Fruit fly (Drosophila melanogaster) whole organism, embryonic: ENCODE results near the gene red.
A peak's percentile ranks its signal among the peaks of the same experiment; 100 is the strongest.

ENCODE experiments used
- BtbVII ChIP-seq: fragments of 200-800 bp; sonication (Bioruptor generic); optimal IDR thresholded peaks from 3 replicates; lab custom pipeline; 2017; ENCODE audit warnings: missing biosample characterization, mild to moderate bottlenecking, missing genetic modification characterization
- CG10147 ChIP-seq: fragments of 200-800 bp; sonication (Bioruptor generic); optimal IDR thresholded peaks from 2 replicates; lab custom pipeline; 2019; ENCODE audit warnings: missing biosample characterization, mild to moderate bottlenecking, missing genetic modification characterization, moderate library complexity
- CG10431 ChIP-seq: fragments of 200-800 bp; sonication (Bioruptor generic); optimal IDR thresholded peaks from 3 replicates; lab custom pipeline; 2018; ENCODE audit warnings: missing biosample characterization, mild to moderate bottlenecking, missing genetic modification characterization
- CG10979 ChIP-seq: fragments of 200-800 bp; sonication (Bioruptor generic); optimal IDR thresholded peaks from 2 replicates; lab custom pipeline; 2018; ENCODE audit warnings: missing biosample characterization, mild to moderate bottlenecking, missing genetic modification characterization, moderate library complexity
- CG12219 ChIP-seq: fragments of 200-800 bp; sonication (Bioruptor generic); optimal IDR thresholded peaks from 3 replicates; lab custom pipeline; 2018; ENCODE audit warnings: missing biosample characterization, mild to moderate bottlenecking, missing genetic modification characterization
- CG12391 ChIP-seq: fragments of 200-800 bp; sonication (Bioruptor generic); optimal IDR thresholded peaks from 3 replicates; lab custom pipeline; 2018; ENCODE audit warnings: missing biosample characterization, mild to moderate bottlenecking, missing genetic modification characterization, moderate library complexity
- CG15514 ChIP-seq: fragments of 200-800 bp; sonication (Bioruptor generic); optimal IDR thresholded peaks from 3 replicates; lab custom pipeline; 2017; ENCODE audit warnings: missing biosample characterization, missing genetic modification characterization, mild to moderate bottlenecking, moderate library complexity, missing genetic modification reagents
- CG17328 ChIP-seq: fragments of 200-800 bp; sonication (Bioruptor generic); IDR thresholded peaks from 2 replicates; pipeline ENCODE4 v1.3.6; 2022; ENCODE audit warnings: missing biosample characterization, missing genetic modification characterization
- CG17359 ChIP-seq: fragments of 200-800 bp; sonication (Bioruptor generic); optimal IDR thresholded peaks from 3 replicates; lab custom pipeline; 2018; ENCODE audit warnings: missing biosample characterization, mild to moderate bottlenecking, missing genetic modification characterization, moderate library complexity
- CG17385 ChIP-seq: fragments of 200-800 bp; sonication (Bioruptor generic); optimal IDR thresholded peaks from 3 replicates; lab custom pipeline; 2018; ENCODE audit warnings: missing biosample characterization, mild to moderate bottlenecking, missing genetic modification characterization
- CG17802 ChIP-seq: fragments of 200-800 bp; sonication (Bioruptor generic); optimal IDR thresholded peaks from 2 replicates; lab custom pipeline; 2018; ENCODE audit warnings: missing biosample characterization, mild to moderate bottlenecking, missing genetic modification characterization, moderate library complexity
- CG17912 ChIP-seq: fragments of 200-800 bp; sonication (Bioruptor generic); optimal IDR thresholded peaks from 2 replicates; lab custom pipeline; 2018; ENCODE audit warnings: missing biosample characterization, mild to moderate bottlenecking, missing genetic modification characterization
- CG18262 ChIP-seq: fragments of 200-800 bp; optimal IDR thresholded peaks from 3 replicates; lab custom pipeline; 2019; ENCODE audit warnings: missing biosample characterization, mild to moderate bottlenecking, missing genetic modification characterization, moderate library complexity
- CG18476 ChIP-seq: fragments of 200-800 bp; sonication (Bioruptor generic); optimal IDR thresholded peaks from 2 replicates; lab custom pipeline; 2016; ENCODE audit warnings: missing biosample characterization, mild to moderate bottlenecking, missing genetic modification characterization
- CG2199 ChIP-seq: fragments of 200-800 bp; sonication (Bioruptor generic); IDR thresholded peaks from 3 replicates; pipeline ENCODE4 v1.3.6; 2022; ENCODE audit warnings: missing biosample characterization, missing genetic modification characterization
- CG2712 ChIP-seq: fragments of 200-800 bp; optimal IDR thresholded peaks from 3 replicates; lab custom pipeline; 2019; ENCODE audit warnings: missing biosample characterization, mild to moderate bottlenecking, missing genetic modification characterization, moderate library complexity
- CG30431 ChIP-seq: fragments of 200-800 bp; sonication (Bioruptor generic); optimal IDR thresholded peaks from 2 replicates; lab custom pipeline; 2017; ENCODE audit warnings: missing biosample characterization, missing genetic modification characterization
- CG33557 ChIP-seq: fragments of 200-800 bp; sonication (Bioruptor generic); optimal IDR thresholded peaks from 2 replicates; lab custom pipeline; 2019; ENCODE audit warnings: missing biosample characterization, mild to moderate bottlenecking, missing genetic modification characterization, moderate library complexity
- CG3407 ChIP-seq: fragments of 200-800 bp; sonication (Bioruptor generic); optimal IDR thresholded peaks from 2 replicates; lab custom pipeline; 2018; ENCODE audit warnings: missing biosample characterization, mild to moderate bottlenecking, missing genetic modification characterization
- CG4360 ChIP-seq: fragments of 200-800 bp; sonication (Bioruptor generic); IDR thresholded peaks from 2 replicates; pipeline ENCODE4 v1.3.6; 2022; ENCODE audit warnings: missing biosample characterization, missing genetic modification characterization
- CG6654 ChIP-seq: fragments of 200-800 bp; sonication (Bioruptor generic); optimal IDR thresholded peaks from 2 replicates; lab custom pipeline; 2017; ENCODE audit warnings: missing biosample characterization, mild to moderate bottlenecking, missing genetic modification characterization
- CG6683 ChIP-seq: fragments of 200-800 bp; sonication (Bioruptor generic); optimal IDR thresholded peaks from 2 replicates; lab custom pipeline; 2017; ENCODE audit warnings: missing biosample characterization, mild to moderate bottlenecking, missing genetic modification characterization, missing genetic modification reagents
- CG7745 ChIP-seq: fragments of 200-800 bp; sonication (Bioruptor generic); optimal IDR thresholded peaks from 2 replicates; lab custom pipeline; 2018; ENCODE audit warnings: missing biosample characterization, mild to moderate bottlenecking, missing genetic modification characterization, moderate library complexity
- CG8281 ChIP-seq: fragments of 200-800 bp; sonication (Bioruptor generic); optimal IDR thresholded peaks from 2 replicates; lab custom pipeline; 2018; ENCODE audit warnings: missing biosample characterization, mild to moderate bottlenecking, missing genetic modification characterization, moderate library complexity
- CHES-1-like ChIP-seq: fragments of 200-800 bp; sonication (Bioruptor generic); optimal IDR thresholded peaks from 2 replicates; lab custom pipeline; 2016; ENCODE audit warnings: missing biosample characterization, missing genetic modification characterization
- CTCF ChIP-seq: fragments of 200-800 bp; sonication (Bioruptor generic); optimal IDR thresholded peaks from 2 replicates; lab custom pipeline; 2017; ENCODE audit warnings: missing biosample characterization, mild to moderate bottlenecking, missing genetic modification characterization, moderate library complexity
- Chrac-16 ChIP-seq: fragments of 200-800 bp; sonication (Bioruptor generic); optimal IDR thresholded peaks from 3 replicates; lab custom pipeline; 2016; ENCODE audit warnings: missing biosample characterization, missing genetic modification characterization
- ERR ChIP-seq: fragments of 200-800 bp; sonication (Bioruptor generic); optimal IDR thresholded peaks from 2 replicates; lab custom pipeline; 2016; ENCODE audit warnings: missing biosample characterization, missing genetic modification characterization
- Ets65A ChIP-seq: fragments of 200-800 bp; sonication (Bioruptor generic); peaks from one replicate; lab custom pipeline; 2016; ENCODE audit warnings: missing biosample characterization, missing genetic modification characterization
- HmgD ChIP-seq: fragments of 200-800 bp; sonication (Bioruptor generic); optimal IDR thresholded peaks from 3 replicates; lab custom pipeline; 2016; ENCODE audit warnings: missing biosample characterization, missing genetic modification characterization
- Lpt ChIP-seq: fragments of >200 bp; optimal IDR thresholded peaks from 2 replicates; lab custom pipeline; 2018; ENCODE audit warnings: missing biosample characterization, missing genetic modification characterization
- MTF-1 ChIP-seq: fragments of 200-800 bp; sonication (Bioruptor generic); optimal IDR thresholded peaks from 2 replicates; lab custom pipeline; 2018; ENCODE audit warnings: missing biosample characterization, mild to moderate bottlenecking, missing genetic modification characterization, borderline replicate concordance
- Nf-YC ChIP-seq: fragments of 200-800 bp; optimal IDR thresholded peaks from 3 replicates; lab custom pipeline; 2019; ENCODE audit warnings: missing biosample characterization, mild to moderate bottlenecking, missing genetic modification characterization, moderate library complexity
- bowl ChIP-seq: fragments of 200-800 bp; sonication (Bioruptor generic); IDR thresholded peaks from 2 replicates; pipeline ENCODE4 v1.3.6; 2022; ENCODE audit warnings: missing biosample characterization, missing genetic modification characterization
- en ChIP-seq: fragments of 200-800 bp; sonication (Bioruptor generic); optimal IDR thresholded peaks from 2 replicates; lab custom pipeline; 2016; ENCODE audit warnings: missing biosample characterization, missing genetic modification characterization
- exex ChIP-seq: fragments of 200-800 bp; sonication (Bioruptor generic); optimal IDR thresholded peaks from 4 replicates; lab custom pipeline; 2018; ENCODE audit warnings: missing biosample characterization, mild to moderate bottlenecking, missing genetic modification characterization, moderate library complexity
- fru ChIP-seq: fragments of >200 bp; optimal IDR thresholded peaks from 2 replicates; lab custom pipeline; 2017
- gsb-n ChIP-seq: fragments of 200-800 bp; sonication (Bioruptor generic); optimal IDR thresholded peaks from 3 replicates; lab custom pipeline; 2018; ENCODE audit warnings: missing biosample characterization, mild to moderate bottlenecking, missing genetic modification characterization
- ken ChIP-seq: fragments of 200-800 bp; sonication (Bioruptor generic); IDR thresholded peaks from 3 replicates; pipeline ENCODE4 v1.3.6; 2022; ENCODE audit warnings: missing biosample characterization, missing genetic modification characterization
- mam ChIP-seq: fragments of 200-800 bp; sonication (Bioruptor generic); optimal IDR thresholded peaks from 3 replicates; lab custom pipeline; 2016; ENCODE audit warnings: missing biosample characterization, missing genetic modification characterization
- mirr ChIP-seq: fragments of 200-800 bp; sonication (Bioruptor generic); optimal IDR thresholded peaks from 3 replicates; lab custom pipeline; 2018; ENCODE audit warnings: missing biosample characterization, mild to moderate bottlenecking, missing genetic modification characterization
- onecut ChIP-seq: fragments of 200-800 bp; sonication (Bioruptor generic); IDR thresholded peaks from 2 replicates; pipeline ENCODE4 v1.3.6; 2022; ENCODE audit warnings: missing biosample characterization, missing genetic modification characterization
- rib ChIP-seq: fragments of 200-800 bp; sonication (Bioruptor generic); IDR thresholded peaks from 2 replicates; pipeline ENCODE4 v1.3.6; 2022; ENCODE audit warnings: missing biosample characterization, missing genetic modification characterization
- salm ChIP-seq: fragments of 200-800 bp; sonication (Bioruptor generic); optimal IDR thresholded peaks from 2 replicates; lab custom pipeline; 2018; ENCODE audit warnings: missing biosample characterization, mild to moderate bottlenecking, missing genetic modification characterization
- sd ChIP-seq: fragments of 200-800 bp; sonication (Bioruptor generic); optimal IDR thresholded peaks from 3 replicates; lab custom pipeline; 2018; ENCODE audit warnings: missing biosample characterization, mild to moderate bottlenecking, missing genetic modification characterization, moderate library complexity
- sim ChIP-seq: fragments of 200-800 bp; sonication (Bioruptor generic); IDR thresholded peaks from 2 replicates; pipeline ENCODE4 v1.3.6; 2022; ENCODE audit warnings: missing biosample characterization, missing genetic modification characterization
- so ChIP-seq: fragments of 200-800 bp; sonication (Bioruptor generic); IDR thresholded peaks from 3 replicates; pipeline ENCODE4 v1.3.6; 2022; ENCODE audit warnings: missing biosample characterization, missing genetic modification characterization
- tna ChIP-seq: fragments of 200-800 bp; sonication (Bioruptor generic); IDR thresholded peaks from 2 replicates; pipeline ENCODE4 v1.3.6; 2022; ENCODE audit warnings: missing biosample characterization, missing genetic modification characterization; ENCODE audit not compliant: partially characterized antibody
- trh ChIP-seq: fragments of 200-800 bp; sonication (Bioruptor generic); optimal IDR thresholded peaks from 2 replicates; lab custom pipeline; 2016; ENCODE audit warnings: missing biosample characterization, missing genetic modification characterization
- tup ChIP-seq: fragments of 200-800 bp; sonication (Bioruptor generic); optimal IDR thresholded peaks from 2 replicates; lab custom pipeline; 2016; ENCODE audit warnings: missing biosample characterization, mild to moderate bottlenecking, missing genetic modification characterization, moderate library complexity
- unc-4 ChIP-seq: fragments of 200-800 bp; sonication (Bioruptor generic); IDR thresholded peaks from 2 replicates; pipeline ENCODE4 v1.3.6; 2022; ENCODE audit warnings: missing biosample characterization, missing genetic modification characterization; ENCODE audit not compliant: partially characterized antibody
- vnd ChIP-seq: fragments of 200-800 bp; sonication (Bioruptor generic); IDR thresholded peaks from 3 replicates; pipeline ENCODE4 v1.3.6; 2022; ENCODE audit warnings: missing biosample characterization, missing genetic modification characterization; ENCODE audit not compliant: partially characterized antibody
- wdn ChIP-seq: fragments of 200-800 bp; sonication (Bioruptor generic); IDR thresholded peaks from 2 replicates; pipeline ENCODE4 v1.3.6; 2022; ENCODE audit warnings: missing biosample characterization, missing genetic modification characterization

Gene red

dm6 chr3R:14311027-14311426 lies 22.2 kb downstream of the red start (continued):
- no peak for TF ChIP-seq CHES-1-like
- no peak for TF ChIP-seq CG17802 (tag; lab: Kevin White, UChicago)
- no peak for TF ChIP-seq gsb-n (tag; lab: Kevin White, UChicago)
- TF ChIP-seq mam (GFP tag; lab: Kevin White, UChicago), result no peak
- no peak for TF ChIP-seq CTCF (GFP tag; lab: Kevin White, UChicago)
- no peak for TF ChIP-seq CG6683 (GFP tag; lab: Kevin White, UChicago)
- no peak for TF ChIP-seq CG17359 (tag; lab: Kevin White, UChicago)
- TF ChIP-seq CG3407 (GFP tag; lab: Kevin White, UChicago), result no peak
- TF ChIP-seq fru (lab: Kevin White, UChicago), result no peak
- TF ChIP-seq en, result peak; percentile 16
- TF ChIP-seq Chrac-16, result no peak
- no peak for TF ChIP-seq tna
- peak; percentile 52 for TF ChIP-seq CG2712 (tag; lab: Kevin White, UChicago)
- no peak for TF ChIP-seq Lpt
- peak; percentile 51 for TF ChIP-seq CG18262 (tag; lab: Kevin White, UChicago)
- TF ChIP-seq trh (GFP tag; lab: Kevin White, UChicago), result no peak
- TF ChIP-seq CG12391 (tag; lab: Kevin White, UChicago), result peak; percentile 33
- TF ChIP-seq onecut, result no peak
- TF ChIP-seq sd (tag; lab: Kevin White, UChicago), result peak; percentile 13
- TF ChIP-seq so (GFP tag; lab: Robert Waterston, UW), result no peak
- no peak for TF ChIP-seq CG17328 (GFP tag; lab: Robert Waterston, UW)
- no peak for TF ChIP-seq ERR (GFP tag; lab: Kevin White, UChicago)
- no peak for TF ChIP-seq MTF-1 (GFP tag; lab: Kevin White, UChicago)
- no peak for TF ChIP-seq CG7745 (tag; lab: Kevin White, UChicago)
- TF ChIP-seq CG33557 (GFP tag; lab: Kevin White, UChicago), result no peak
- no peak for TF ChIP-seq BtbVII (GFP tag; lab: Kevin White, UChicago)
- no peak for TF ChIP-seq CG17912 (GFP tag; lab: Kevin White, UChicago)
- no peak for TF ChIP-seq exex
- peak; percentile 22 for TF ChIP-seq CG10147
- TF ChIP-seq tup (GFP tag; lab: Kevin White, UChicago), result no peak
- no peak for TF ChIP-seq CG2199 (GFP tag; lab: Robert Waterston, UW)
- TF ChIP-seq Nf-YC (tag; lab: Kevin White, UChicago), result no peak
- TF ChIP-seq unc-4 (GFP tag; lab: Robert Waterston, UW), result no peak
- TF ChIP-seq CG17385 (GFP tag; lab: Kevin White, UChicago), result no peak
- no peak for TF ChIP-seq mirr (GFP tag; lab: Kevin White, UChicago)
- TF ChIP-seq CG10979 (tag; lab: Kevin White, UChicago), result peak; percentile 38
- no peak for TF ChIP-seq CG12219 (GFP tag; lab: Kevin White, UChicago)
- TF ChIP-seq rib (GFP tag; lab: Robert Waterston, UW), result no peak
- TF ChIP-seq CG30431 (GFP tag; lab: Kevin White, UChicago), result no peak
- no peak for TF ChIP-seq CG15514 (GFP tag; lab: Kevin White, UChicago)
- TF ChIP-seq CG8281 (tag; lab: Kevin White, UChicago), result no peak
- no peak for TF ChIP-seq CG6654 (GFP tag; lab: Kevin White, UChicago)
- no peak for TF ChIP-seq salm (tag; lab: Kevin White, UChicago)
- TF ChIP-seq vnd (GFP tag; lab: Robert Waterston, UW), result no peak
- TF ChIP-seq HmgD (GFP tag; lab: Kevin White, UChicago), result no peak
- TF ChIP-seq bowl (GFP tag; lab: Robert Waterston, UW), result no peak
- no peak for TF ChIP-seq wdn
- no peak for TF ChIP-seq CG4360
- peak; percentile 3 for TF ChIP-seq CG18476 (GFP tag; lab: Kevin White, UChicago)
- TF ChIP-seq sim, result no peak
- no peak for TF ChIP-seq CG10431 (GFP tag; lab: Kevin White, UChicago)
- no peak for TF ChIP-seq Ets65A (GFP tag; lab: Kevin White, UChicago)
- no peak for TF ChIP-seq ken (GFP tag; lab: Robert Waterston, UW)
